Worm (Caenorhabditis elegans): ENCODE measurements around the gene cdh-9.

DNA sequence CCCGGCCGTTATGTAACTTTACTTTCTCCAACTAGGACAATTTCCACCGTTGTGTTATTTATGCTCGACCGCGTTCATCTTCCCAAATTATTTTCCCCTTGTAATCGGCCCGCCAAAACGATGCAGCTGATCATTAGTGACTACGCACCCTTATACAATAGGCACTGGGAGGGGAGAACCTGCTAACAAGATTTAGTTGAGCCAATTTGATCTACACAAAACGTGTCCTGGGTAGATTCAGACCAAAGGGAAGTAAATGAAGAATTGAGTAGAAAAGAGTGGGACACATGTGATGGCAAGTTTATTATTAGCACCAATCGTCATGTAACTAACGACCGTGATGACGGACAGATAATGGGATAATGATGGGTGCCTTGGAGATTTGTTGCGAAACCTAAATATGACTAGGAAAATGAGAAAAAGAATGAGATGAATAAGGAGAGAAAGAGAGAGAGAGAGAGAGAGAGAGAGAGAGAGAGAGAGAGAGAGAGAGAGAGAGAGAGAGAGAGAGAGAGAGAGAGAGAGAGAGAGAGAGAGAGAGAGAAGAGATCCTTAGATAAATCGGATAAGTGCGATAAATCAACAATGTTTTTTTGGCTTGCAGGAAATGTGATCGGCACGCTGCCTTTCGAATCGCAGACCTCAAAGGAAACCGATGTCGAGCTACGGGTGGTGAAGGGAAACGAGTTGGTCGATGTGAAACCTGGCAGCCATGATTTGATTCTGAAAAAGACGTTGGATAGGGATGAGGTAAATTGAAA lies 671 bp downstream of the cdh-9 start:
- no peak for TF ChIP-seq zag-1 (tag; optimal IDR thresholded peaks at IDR 0.05)
- no peak for TF ChIP-seq elt-3 (tag; optimal IDR thresholded peaks at IDR 0.05)
- TF ChIP-seq unc-55 (GFP tag; optimal IDR thresholded peaks at IDR 0.05): no peak
- TF ChIP-seq mbf-1 (tag; optimal IDR thresholded peaks at IDR 0.05): no peak
- TF ChIP-seq sma-3 (GFP tag; optimal IDR thresholded peaks at IDR 0.05): no peak
- TF ChIP-seq skn-1 (tag; optimal IDR thresholded peaks at IDR 0.05): no peak
- TF ChIP-seq nhr-11 (tag; optimal IDR thresholded peaks at IDR 0.05): no peak

Data from whole organism, L2 larva.